Fruit fly (Drosophila melanogaster): ENCODE results near the gene CG5866.

- TF ChIP-seq CG3032 (tag; optimal IDR thresholded peaks at IDR 0.05): peak; percentile 24
- TF ChIP-seq svp (GFP tag): no peak
- TF ChIP-seq Blimp-1 (GFP tag; optimal IDR thresholded peaks at IDR 0.05): no peak
- TF ChIP-seq fd85E (GFP tag; optimal IDR thresholded peaks at IDR 0.05): no peak
Measured at dm6 chr3R:17401289-17401752, 14.2 kb upstream of the CG5866 start.
